Worm (Caenorhabditis elegans) whole organism, L4/young adult: ENCODE measurements around the gene algn-9.

Source experiments
- W03F9.2 ChIP-seq: fragments of 150-350 bp; optimal IDR thresholded peaks from 2 replicates; lab custom pipeline; 2014; ENCODE audit warnings: missing biosample characterization, missing genetic modification characterization
- him-1 ChIP-seq: sonication (generic microtip); optimal IDR thresholded peaks from 2 replicates; lab custom pipeline; 2016; ENCODE audit warnings: missing genotype, missing genetic modification reagents, missing genetic modification characterization, missing compliant biosample characterization

- TF ChIP-seq W03F9.2 (tag; lab: Kevin White, UChicago) (peak; percentile 90), him-1 (tag; lab: Kevin White, UChicago) (peak; percentile 88)
Measured at ce11 chrII:10541923-10542486, 42.1 kb upstream of the algn-9 start, which contains the start of gene pro-1.
